Fruit fly (Drosophila melanogaster) whole organism, embryonic: Measurements from ENCODE around the gene CG33543.
A peak's percentile ranks its signal among the peaks of the same experiment; 100 is the strongest.

Experiments
- Antp ChIP-seq: fragments of 200-800 bp; sonication (Bioruptor generic); optimal IDR thresholded peaks from 3 replicates; lab custom pipeline; 2016; ENCODE audit warnings: missing biosample characterization, missing genetic modification characterization
- Bgb ChIP-seq: fragments of 200-800 bp; sonication (Bioruptor generic); IDR thresholded peaks from 2 replicates; pipeline ENCODE4 v1.3.6; 2022; ENCODE audit warnings: missing biosample characterization, missing genetic modification characterization; ENCODE audit not compliant: partially characterized antibody
- CG1024 ChIP-seq: fragments of 200-800 bp; sonication (Bioruptor generic); IDR thresholded peaks from 2 replicates; pipeline ENCODE4 v1.3.6; 2022; ENCODE audit warnings: missing biosample characterization, missing genetic modification characterization
- CG11695 ChIP-seq: fragments of 200-800 bp; sonication (Bioruptor generic); IDR thresholded peaks from 3 replicates; pipeline ENCODE4 v1.3.6; 2022; ENCODE audit warnings: missing biosample characterization, missing genetic modification characterization
- CG15696 ChIP-seq: fragments of 200-800 bp; sonication (Bioruptor generic); optimal IDR thresholded peaks from 2 replicates; lab custom pipeline; 2019; ENCODE audit warnings: missing biosample characterization, mild to moderate bottlenecking, missing genetic modification characterization, moderate library complexity
- CG16815 ChIP-seq: fragments of 200-800 bp; sonication (Bioruptor generic); optimal IDR thresholded peaks from 3 replicates; lab custom pipeline; 2017; ENCODE audit warnings: missing biosample characterization, mild to moderate bottlenecking, missing genetic modification characterization
- CG17568 ChIP-seq: fragments of 200-800 bp; sonication (Bioruptor generic); optimal IDR thresholded peaks from 2 replicates; lab custom pipeline; 2018; ENCODE audit warnings: missing biosample characterization, mild to moderate bottlenecking, missing genetic modification characterization, moderate library complexity
- CG18262 ChIP-seq: fragments of 200-800 bp; optimal IDR thresholded peaks from 3 replicates; lab custom pipeline; 2019; ENCODE audit warnings: missing biosample characterization, mild to moderate bottlenecking, missing genetic modification characterization, moderate library complexity
- CG30020 ChIP-seq: fragments of 200-800 bp; optimal IDR thresholded peaks from 2 replicates; lab custom pipeline; 2019; ENCODE audit warnings: missing biosample characterization, mild to moderate bottlenecking, missing genetic modification characterization, moderate library complexity
- CG3726 ChIP-seq: fragments of 200-800 bp; sonication (Bioruptor generic); IDR thresholded peaks from 3 replicates; pipeline ENCODE4, ENCODE4 v1.3.6; 2022; ENCODE audit warnings: missing biosample characterization, missing genetic modification characterization
- CG4617 ChIP-seq: fragments of 200-800 bp; sonication (Bioruptor generic); optimal IDR thresholded peaks from 3 replicates; lab custom pipeline; 2016; ENCODE audit warnings: missing biosample characterization, missing genetic modification characterization, borderline replicate concordance
- CG4707 ChIP-seq: fragments of 200-800 bp; sonication (Bioruptor generic); optimal IDR thresholded peaks from 2 replicates; lab custom pipeline; 2018; ENCODE audit warnings: missing biosample characterization, mild to moderate bottlenecking, missing genetic modification characterization, moderate library complexity
- CG6765 ChIP-seq: fragments of 200-800 bp; sonication (Bioruptor generic); optimal IDR thresholded peaks from 3 replicates; lab custom pipeline; 2017; ENCODE audit warnings: missing biosample characterization, mild to moderate bottlenecking, missing genetic modification characterization
- CG7357 ChIP-seq: fragments of 200-800 bp; sonication (Bioruptor generic); IDR thresholded peaks from 3 replicates; pipeline ENCODE4 v1.3.6; 2022; ENCODE audit warnings: missing biosample characterization, missing genetic modification characterization
- CG7372 ChIP-seq: fragments of 200-800 bp; sonication (Bioruptor generic); IDR thresholded peaks from 2 replicates; pipeline ENCODE4 v1.3.6; 2022; ENCODE audit warnings: missing biosample characterization, missing genetic modification characterization
- CG8290 ChIP-seq, 3 experiments: fragments of 200-800 bp; sonication (Bioruptor generic); optimal IDR thresholded peaks; 2 replicates each; lab custom pipeline; 2016 to 2019; ENCODE audit warnings: missing biosample characterization in 3 of 3, missing genetic modification characterization in 3 of 3, mild to moderate bottlenecking in 2 of 3, moderate library complexity in 1 of 3
- CG8765 ChIP-seq: fragments of 200-800 bp; sonication (Bioruptor generic); IDR thresholded peaks from 2 replicates; pipeline ENCODE4 v1.3.6; 2022; ENCODE audit warnings: missing biosample characterization, missing genetic modification characterization
- CG8924 ChIP-seq: fragments of 200-800 bp; optimal IDR thresholded peaks from 3 replicates; lab custom pipeline; 2019; ENCODE audit warnings: missing biosample characterization, mild to moderate bottlenecking, missing genetic modification characterization, moderate library complexity
- Dbx ChIP-seq: fragments of 200-800 bp; sonication (Bioruptor generic); IDR thresholded peaks from 3 replicates; pipeline ENCODE4 v1.3.6; 2022; ENCODE audit warnings: missing biosample characterization, missing genetic modification characterization
- Dip3 ChIP-seq: fragments of 200-800 bp; sonication (Bioruptor generic); optimal IDR thresholded peaks from 3 replicates; lab custom pipeline; 2016; ENCODE audit warnings: missing biosample characterization, missing genetic modification characterization
- Gsc ChIP-seq: fragments of 200-800 bp; sonication (Bioruptor generic); IDR thresholded peaks from 2 replicates; pipeline ENCODE4 v1.3.6; 2022; ENCODE audit warnings: missing biosample characterization, missing genetic modification characterization
- Lpt ChIP-seq: fragments of >200 bp; optimal IDR thresholded peaks from 2 replicates; lab custom pipeline; 2018; ENCODE audit warnings: missing biosample characterization, missing genetic modification characterization
- Mad ChIP-seq: fragments of 200-800 bp; sonication (Bioruptor generic); optimal IDR thresholded peaks from 2 replicates; lab custom pipeline; 2016; ENCODE audit warnings: missing biosample characterization, missing genetic modification characterization
- Ptx1 ChIP-seq: fragments of 200-800 bp; sonication (Bioruptor generic); IDR thresholded peaks from 2 replicates; pipeline ENCODE4 v1.3.6; 2022; ENCODE audit warnings: missing biosample characterization, missing genetic modification characterization
- Trl ChIP-seq, 3 experiments: fragments of >200 bp in 2 of 3; fragments of 200-800 bp in 1 of 3; sonication (Bioruptor generic) in 1 of 3; optimal IDR thresholded peaks; 2 replicates in 1 of 3; 3 replicates in 2 of 3; lab custom pipeline; 2016 to 2017; ENCODE audit warnings: missing biosample characterization in 1 of 3, missing genetic modification characterization in 1 of 3
- Vsx1 ChIP-seq: fragments of 200-800 bp; sonication (Bioruptor generic); optimal IDR thresholded peaks from 2 replicates; lab custom pipeline; 2017; ENCODE audit warnings: missing biosample characterization, mild to moderate bottlenecking, missing genetic modification characterization, missing genetic modification reagents
- ara ChIP-seq: fragments of 200-800 bp; sonication (Bioruptor generic); IDR thresholded peaks from 2 replicates; pipeline ENCODE4 v1.3.6; 2022; ENCODE audit warnings: missing biosample characterization, missing genetic modification characterization
- ato ChIP-seq: fragments of 200-800 bp; sonication (Bioruptor generic); IDR thresholded peaks from 2 replicates; pipeline ENCODE4 v1.3.6; 2022; ENCODE audit warnings: missing biosample characterization, missing genetic modification characterization; ENCODE audit not compliant: partially characterized antibody
- caup ChIP-seq: fragments of 200-800 bp; sonication (Bioruptor generic); optimal IDR thresholded peaks from 3 replicates; lab custom pipeline; 2017; ENCODE audit warnings: missing biosample characterization, mild to moderate bottlenecking, missing genetic modification characterization, moderate library complexity; ENCODE audit not compliant: severe bottlenecking
- chinmo ChIP-seq: fragments of 200-800 bp; sonication (Bioruptor generic); IDR thresholded peaks from 4 replicates; pipeline ENCODE4 v1.3.6; 2022; ENCODE audit warnings: missing biosample characterization, missing genetic modification characterization; ENCODE audit not compliant: partially characterized antibody
- ci ChIP-seq: fragments of 200-800 bp; sonication (Bioruptor generic); IDR thresholded peaks from 3 replicates; pipeline ENCODE4 v1.3.6; 2022; ENCODE audit warnings: missing biosample characterization, missing genetic modification characterization
- da ChIP-seq: fragments of 200-800 bp; sonication (Bioruptor generic); optimal IDR thresholded peaks from 2 replicates; lab custom pipeline; 2016; ENCODE audit warnings: missing biosample characterization, missing genetic modification characterization
- dati ChIP-seq: fragments of 200-800 bp; sonication (Bioruptor generic); IDR thresholded peaks from 2 replicates; pipeline ENCODE4 v1.3.6; 2022; ENCODE audit warnings: missing biosample characterization, missing genetic modification characterization
- eve ChIP-seq, 2 experiments: fragments of >200 bp; optimal IDR thresholded peaks; 2 replicates each; lab custom pipeline; 2017; ENCODE audit warnings: missing biosample characterization in 2 of 2, missing genetic modification characterization in 2 of 2
- exex ChIP-seq: fragments of 200-800 bp; sonication (Bioruptor generic); optimal IDR thresholded peaks from 4 replicates; lab custom pipeline; 2018; ENCODE audit warnings: missing biosample characterization, mild to moderate bottlenecking, missing genetic modification characterization, moderate library complexity
- fd102C ChIP-seq: fragments of 200-800 bp; sonication (Bioruptor generic); optimal IDR thresholded peaks from 2 replicates; lab custom pipeline; 2018; ENCODE audit warnings: missing biosample characterization, mild to moderate bottlenecking, missing genetic modification characterization, moderate library complexity
- grau ChIP-seq: fragments of 200-800 bp; optimal IDR thresholded peaks from 3 replicates; lab custom pipeline; 2019; ENCODE audit warnings: missing biosample characterization, mild to moderate bottlenecking, missing genetic modification characterization, moderate library complexity
- hbn ChIP-seq: fragments of 200-800 bp; sonication (Bioruptor generic); IDR thresholded peaks from 2 replicates; pipeline ENCODE4 v1.3.6; 2022; ENCODE audit warnings: missing biosample characterization, missing genetic modification characterization; ENCODE audit not compliant: partially characterized antibody
- inv ChIP-seq: fragments of 200-800 bp; sonication (Bioruptor generic); IDR thresholded peaks from 2 replicates; pipeline ENCODE4 v1.3.6; 2022; ENCODE audit warnings: missing biosample characterization, missing genetic modification characterization; ENCODE audit not compliant: partially characterized antibody
- ken ChIP-seq: fragments of 200-800 bp; sonication (Bioruptor generic); IDR thresholded peaks from 3 replicates; pipeline ENCODE4 v1.3.6; 2022; ENCODE audit warnings: missing biosample characterization, missing genetic modification characterization
- pnt ChIP-seq: fragments of 200-800 bp; sonication (Bioruptor generic); optimal IDR thresholded peaks from 3 replicates; lab custom pipeline; 2016; ENCODE audit warnings: missing biosample characterization, missing genetic modification characterization
- repo ChIP-seq: fragments of 200-800 bp; sonication (Bioruptor generic); optimal IDR thresholded peaks from 2 replicates; lab custom pipeline; 2016; ENCODE audit warnings: missing biosample characterization, missing genetic modification characterization
- row ChIP-seq: fragments of 200-800 bp; sonication (Bioruptor generic); IDR thresholded peaks from 3 replicates; pipeline ENCODE4 v1.3.6; 2022; ENCODE audit warnings: missing biosample characterization, missing genetic modification characterization
- sd ChIP-seq: fragments of 200-800 bp; sonication (Bioruptor generic); optimal IDR thresholded peaks from 3 replicates; lab custom pipeline; 2018; ENCODE audit warnings: missing biosample characterization, mild to moderate bottlenecking, missing genetic modification characterization, moderate library complexity
- sob ChIP-seq: fragments of 200-800 bp; sonication (Bioruptor generic); IDR thresholded peaks from 2 replicates; pipeline ENCODE4 v1.3.6; 2022; ENCODE audit warnings: missing biosample characterization, missing genetic modification characterization
- stc ChIP-seq: fragments of 200-800 bp; sonication (Bioruptor generic); IDR thresholded peaks from 2 replicates; pipeline ENCODE4 v1.3.6; 2022; ENCODE audit warnings: missing biosample characterization, missing genetic modification characterization
- stwl ChIP-seq: fragments of 200-800 bp; sonication (Bioruptor generic); optimal IDR thresholded peaks from 3 replicates; lab custom pipeline; 2018; ENCODE audit warnings: missing biosample characterization, mild to moderate bottlenecking, missing genetic modification characterization, moderate library complexity
- unc-4 ChIP-seq: fragments of 200-800 bp; sonication (Bioruptor generic); IDR thresholded peaks from 2 replicates; pipeline ENCODE4 v1.3.6; 2022; ENCODE audit warnings: missing biosample characterization, missing genetic modification characterization; ENCODE audit not compliant: partially characterized antibody
- zen ChIP-seq: fragments of 200-800 bp; sonication (Bioruptor generic); optimal IDR thresholded peaks from 3 replicates; lab custom pipeline; 2018; ENCODE audit warnings: missing biosample characterization, mild to moderate bottlenecking, missing genetic modification characterization, moderate library complexity
- zf30C ChIP-seq: fragments of 200-800 bp; sonication (Bioruptor generic); optimal IDR thresholded peaks from 3 replicates; lab custom pipeline; 2018; ENCODE audit warnings: missing biosample characterization, mild to moderate bottlenecking, missing genetic modification characterization

The CG33543 gene

DNA sequence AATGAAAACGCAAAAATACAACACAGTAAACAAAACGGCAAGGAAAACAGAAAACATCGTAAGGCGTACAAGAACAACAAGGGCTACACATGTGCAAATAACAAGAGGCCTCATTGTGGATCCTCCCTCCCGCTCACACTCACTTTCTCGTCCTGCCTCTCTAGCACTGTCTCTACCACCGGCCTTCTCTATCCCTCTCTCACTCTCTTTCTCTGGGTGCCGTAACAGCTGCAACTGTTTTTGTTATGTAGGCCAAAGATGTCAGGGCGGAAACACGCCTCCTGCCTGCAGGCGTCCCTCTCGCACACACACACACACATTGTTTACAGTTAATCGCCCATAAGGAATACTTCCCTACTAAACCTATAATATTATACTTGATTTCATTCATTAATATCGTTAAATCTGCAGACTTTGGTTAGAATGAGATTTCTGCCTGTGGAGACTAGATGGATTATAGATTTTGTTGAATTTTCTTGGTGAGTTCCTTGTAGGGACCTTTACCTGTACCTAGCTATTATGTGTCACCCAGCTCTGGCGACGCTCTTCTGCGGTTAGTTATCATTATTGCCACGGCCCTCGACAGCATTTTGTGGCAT, 7.8 kb upstream of the CG33543 start:
- TF ChIP-seq Lpt (GFP tag; lab: Kevin White, UChicago), result no peak
- no peak for TF ChIP-seq exex (tag; lab: Kevin White, UChicago)
- TF ChIP-seq CG4707, result no peak
- TF ChIP-seq chinmo, result no peak
- no peak for TF ChIP-seq dati (GFP tag; lab: Robert Waterston, UW)
- TF ChIP-seq CG8765 (GFP tag; lab: Robert Waterston, UW), result no peak
- TF ChIP-seq eve (GFP tag; optimal IDR thresholded peaks at IDR 0.05; lab: Kevin White, UChicago), result no peak
- no peak for TF ChIP-seq unc-4 (GFP tag; lab: Robert Waterston, UW)
- no peak for TF ChIP-seq Ptx1 (GFP tag; lab: Robert Waterston, UW)
- peak; percentile 5 for TF ChIP-seq fd102C (GFP tag; lab: Kevin White, UChicago)
- peak; percentile 15 for TF ChIP-seq CG8924 (tag; lab: Kevin White, UChicago)
- TF ChIP-seq CG16815 (GFP tag; lab: Kevin White, UChicago), result no peak
- TF ChIP-seq CG1024 (GFP tag; lab: Robert Waterston, UW), result no peak
- no peak for TF ChIP-seq Dbx
- TF ChIP-seq pnt (GFP tag; lab: Kevin White, UChicago), result no peak
- no peak for TF ChIP-seq stwl (tag; lab: Kevin White, UChicago)
- no peak for TF ChIP-seq CG15696
- TF ChIP-seq CG3726 (GFP tag; lab: Robert Waterston, UW), result no peak
- TF ChIP-seq Gsc (GFP tag; lab: Robert Waterston, UW), result no peak
- no peak for TF ChIP-seq Mad
- no peak for TF ChIP-seq CG6765 (GFP tag; lab: Kevin White, UChicago)
- no peak for TF ChIP-seq Bgb (GFP tag; lab: Robert Waterston, UW)
- TF ChIP-seq stc, result no peak
- no peak for TF ChIP-seq CG4617
- TF ChIP-seq row, result peak; percentile 44; the same call in 2 of the 3 replicates
- TF ChIP-seq CG30020 (tag; lab: Kevin White, UChicago), result no peak
- TF ChIP-seq Trl (optimal IDR thresholded peaks at IDR 0.05; lab: Kevin White, UChicago), result peak; percentile 12 to 39
- TF ChIP-seq Trl (GFP tag; optimal IDR thresholded peaks at IDR 0.05; lab: Kevin White, UChicago), result no peak
- no peak for TF ChIP-seq CG8290 (GFP tag; optimal IDR thresholded peaks at IDR 0.05; lab: Kevin White, UChicago)
- no peak for TF ChIP-seq CG8290 (tag; optimal IDR thresholded peaks at IDR 0.05; lab: Kevin White, UChicago)
- no peak for TF ChIP-seq Vsx1 (GFP tag; lab: Kevin White, UChicago)
- no peak for TF ChIP-seq ci
- TF ChIP-seq CG11695 (GFP tag; lab: Robert Waterston, UW), result no peak
- peak; percentile 63 for TF ChIP-seq zen
- no peak for TF ChIP-seq ara (GFP tag; lab: Robert Waterston, UW)
- no peak for TF ChIP-seq Dip3 (GFP tag; lab: Kevin White, UChicago)
- TF ChIP-seq inv (GFP tag; lab: Robert Waterston, UW), result no peak
- TF ChIP-seq sob (GFP tag; lab: Robert Waterston, UW), result no peak
- no peak for TF ChIP-seq CG7372 (GFP tag; lab: Robert Waterston, UW)
- no peak for TF ChIP-seq ken
- no peak for TF ChIP-seq CG18262 (tag; lab: Kevin White, UChicago)
- 0 out of 3 replicates have a peak, but pooled peaks have one; percentile 15 for TF ChIP-seq CG7357 (GFP tag; lab: Robert Waterston, UW)
- TF ChIP-seq hbn, result no peak
- TF ChIP-seq grau (tag; lab: Kevin White, UChicago), result peak; percentile 79
- no peak for TF ChIP-seq Antp (GFP tag; lab: Kevin White, UChicago)
- TF ChIP-seq sd (tag; lab: Kevin White, UChicago), result no peak
- TF ChIP-seq CG17568 (GFP tag; lab: Kevin White, UChicago), result no peak
- no peak for TF ChIP-seq zf30C (GFP tag; lab: Kevin White, UChicago)
- no peak for TF ChIP-seq caup (GFP tag; lab: Kevin White, UChicago)
- TF ChIP-seq ato (GFP tag; lab: Robert Waterston, UW), result no peak
- no peak for TF ChIP-seq repo (GFP tag; lab: Kevin White, UChicago)
- no peak for TF ChIP-seq da (GFP tag; lab: Kevin White, UChicago)
